Fruit fly (Drosophila melanogaster) whole organism, embryonic: ENCODE results near the gene CG5355.

Experiments
- ATbp ChIP-seq: fragments of 200-800 bp; sonication (Bioruptor generic); optimal IDR thresholded peaks from 2 replicates; lab custom pipeline; 2017; ENCODE audit warnings: missing biosample characterization, mild to moderate bottlenecking, missing genetic modification characterization, missing genetic modification reagents
- Antp ChIP-seq: fragments of 200-800 bp; sonication (Bioruptor generic); optimal IDR thresholded peaks from 3 replicates; lab custom pipeline; 2016; ENCODE audit warnings: missing biosample characterization, missing genetic modification characterization
- Bdp1 ChIP-seq: fragments of 200-800 bp; sonication (Bioruptor generic); optimal IDR thresholded peaks from 3 replicates; lab custom pipeline; 2016; ENCODE audit warnings: missing biosample characterization, missing genetic modification characterization
- CG11696 ChIP-seq: fragments of 200-800 bp; sonication (Bioruptor generic); IDR thresholded peaks from 2 replicates; pipeline ENCODE4 v1.3.6; 2022; ENCODE audit warnings: missing biosample characterization, missing genetic modification characterization
- CG1233 ChIP-seq: fragments of 200-800 bp; sonication (Bioruptor generic); optimal IDR thresholded peaks from 4 replicates; lab custom pipeline; 2018; ENCODE audit warnings: missing biosample characterization, mild to moderate bottlenecking, missing genetic modification characterization
- CG14860 ChIP-seq: fragments of 200-800 bp; sonication (Bioruptor generic); IDR thresholded peaks from 3 replicates; pipeline ENCODE4 v1.3.6; 2022; ENCODE audit warnings: missing biosample characterization, missing genetic modification characterization; ENCODE audit not compliant: partially characterized antibody
- CG15269 ChIP-seq: fragments of 200-800 bp; sonication (Bioruptor generic); optimal IDR thresholded peaks from 2 replicates; lab custom pipeline; 2018; ENCODE audit warnings: missing biosample characterization, mild to moderate bottlenecking, missing genetic modification characterization, moderate library complexity
- CG15479 ChIP-seq: fragments of 200-800 bp; sonication (Bioruptor generic); optimal IDR thresholded peaks from 3 replicates; lab custom pipeline; 2019; ENCODE audit warnings: missing biosample characterization, mild to moderate bottlenecking, missing genetic modification characterization, moderate library complexity
- CG1602 ChIP-seq: fragments of 200-800 bp; sonication (Bioruptor generic); optimal IDR thresholded peaks from 3 replicates; lab custom pipeline; 2016; ENCODE audit warnings: missing biosample characterization, missing genetic modification characterization
- CG1832 ChIP-seq: fragments of 200-800 bp; sonication (Bioruptor generic); optimal IDR thresholded peaks from 2 replicates; lab custom pipeline; 2017; ENCODE audit warnings: missing biosample characterization, mild to moderate bottlenecking, missing genetic modification characterization, inconsistent platforms
- CG18476 ChIP-seq: fragments of 200-800 bp; sonication (Bioruptor generic); optimal IDR thresholded peaks from 2 replicates; lab custom pipeline; 2016; ENCODE audit warnings: missing biosample characterization, mild to moderate bottlenecking, missing genetic modification characterization
- CG2129 ChIP-seq: fragments of 200-800 bp; sonication (Bioruptor generic); IDR thresholded peaks from 2 replicates; pipeline ENCODE4 v1.3.6; 2022; ENCODE audit warnings: missing biosample characterization, missing genetic modification characterization; ENCODE audit not compliant: partially characterized antibody
- CG3407 ChIP-seq: fragments of 200-800 bp; sonication (Bioruptor generic); optimal IDR thresholded peaks from 2 replicates; lab custom pipeline; 2018; ENCODE audit warnings: missing biosample characterization, mild to moderate bottlenecking, missing genetic modification characterization
- CG4282 ChIP-seq: fragments of 200-800 bp; sonication (Bioruptor generic); optimal IDR thresholded peaks from 2 replicates; lab custom pipeline; 2016; ENCODE audit warnings: missing biosample characterization, missing genetic modification characterization
- CG4730 ChIP-seq: fragments of 200-800 bp; sonication (Bioruptor generic); IDR thresholded peaks from 2 replicates; pipeline ENCODE4 v1.3.6; 2022; ENCODE audit warnings: missing biosample characterization, missing genetic modification characterization
- CG6654 ChIP-seq: fragments of 200-800 bp; sonication (Bioruptor generic); optimal IDR thresholded peaks from 2 replicates; lab custom pipeline; 2017; ENCODE audit warnings: missing biosample characterization, mild to moderate bottlenecking, missing genetic modification characterization
- CG6791 ChIP-seq: fragments of 200-800 bp; sonication (Bioruptor generic); IDR thresholded peaks from 3 replicates; pipeline ENCODE4 v1.3.6; 2022; ENCODE audit warnings: missing biosample characterization, missing genetic modification characterization; ENCODE audit not compliant: partially characterized antibody
- CG7357 ChIP-seq: fragments of 200-800 bp; sonication (Bioruptor generic); IDR thresholded peaks from 3 replicates; pipeline ENCODE4 v1.3.6; 2022; ENCODE audit warnings: missing biosample characterization, missing genetic modification characterization
- CG8089 ChIP-seq: fragments of 200-800 bp; sonication (Bioruptor generic); optimal IDR thresholded peaks from 3 replicates; lab custom pipeline; 2016; ENCODE audit warnings: missing biosample characterization, missing genetic modification characterization
- CG8765 ChIP-seq: fragments of 200-800 bp; sonication (Bioruptor generic); IDR thresholded peaks from 2 replicates; pipeline ENCODE4 v1.3.6; 2022; ENCODE audit warnings: missing biosample characterization, missing genetic modification characterization
- CG9437 ChIP-seq: fragments of 200-800 bp; sonication (Bioruptor generic); optimal IDR thresholded peaks from 2 replicates; lab custom pipeline; 2018; ENCODE audit warnings: missing biosample characterization, mild to moderate bottlenecking, missing genetic modification characterization
- Dad ChIP-seq: fragments of 200-800 bp; sonication (Bioruptor generic); optimal IDR thresholded peaks from 3 replicates; lab custom pipeline; 2016; ENCODE audit warnings: missing biosample characterization, missing genetic modification characterization
- Dip3 ChIP-seq: fragments of 200-800 bp; sonication (Bioruptor generic); optimal IDR thresholded peaks from 3 replicates; lab custom pipeline; 2016; ENCODE audit warnings: missing biosample characterization, missing genetic modification characterization
- Doc3 ChIP-seq: fragments of 200-800 bp; sonication (Bioruptor generic); IDR thresholded peaks from 3 replicates; pipeline ENCODE4 v1.3.6; 2022; ENCODE audit warnings: missing biosample characterization, missing genetic modification characterization; ENCODE audit not compliant: partially characterized antibody
- E2f1 ChIP-seq: fragments of 200-800 bp; sonication (Bioruptor generic); IDR thresholded peaks from 2 replicates; pipeline ENCODE4 v1.3.6; 2022; ENCODE audit warnings: missing biosample characterization, missing genetic modification characterization
- Gug ChIP-seq: fragments of 200-800 bp; sonication (Bioruptor generic); IDR thresholded peaks from 4 replicates; pipeline ENCODE4 v1.3.6; 2022; ENCODE audit warnings: missing biosample characterization, missing genetic modification characterization
- H2.0 ChIP-seq: fragments of 200-800 bp; sonication (Bioruptor generic); IDR thresholded peaks from 2 replicates; pipeline ENCODE4 v1.3.6; 2022; ENCODE audit warnings: missing biosample characterization, missing genetic modification characterization
- HmgD ChIP-seq: fragments of 200-800 bp; sonication (Bioruptor generic); optimal IDR thresholded peaks from 3 replicates; lab custom pipeline; 2016; ENCODE audit warnings: missing biosample characterization, missing genetic modification characterization
- Hsf ChIP-seq: fragments of 200-800 bp; sonication (Bioruptor generic); optimal IDR thresholded peaks from 3 replicates; lab custom pipeline; 2016; ENCODE audit warnings: missing biosample characterization, missing genetic modification characterization
- Jarid2 ChIP-seq: fragments of 200-800 bp; sonication (Bioruptor generic); optimal IDR thresholded peaks from 3 replicates; lab custom pipeline; 2017; ENCODE audit warnings: mild to moderate bottlenecking, missing biosample characterization, missing genetic modification reagents, missing genetic modification characterization
- Max ChIP-seq: fragments of 200-800 bp; sonication (Bioruptor generic); optimal IDR thresholded peaks from 2 replicates; lab custom pipeline; 2016; ENCODE audit warnings: missing biosample characterization, mild to moderate bottlenecking, missing genetic modification characterization
- NC2β ChIP-seq: fragments of 200-800 bp; sonication (Bioruptor generic); optimal IDR thresholded peaks from 2 replicates; lab custom pipeline; 2016; ENCODE audit warnings: missing biosample characterization, missing genetic modification characterization
- Sin3A ChIP-seq: fragments of >200 bp; optimal IDR thresholded peaks from 2 replicates; lab custom pipeline; 2018
- br ChIP-seq: fragments of >200 bp; optimal IDR thresholded peaks from 2 replicates; lab custom pipeline; 2017
- chinmo ChIP-seq: fragments of 200-800 bp; sonication (Bioruptor generic); IDR thresholded peaks from 4 replicates; pipeline ENCODE4 v1.3.6; 2022; ENCODE audit warnings: missing biosample characterization, missing genetic modification characterization; ENCODE audit not compliant: partially characterized antibody
- dimm ChIP-seq: fragments of 200-800 bp; sonication (Bioruptor generic); IDR thresholded peaks from 2 replicates; pipeline ENCODE4 v1.3.6; 2022; ENCODE audit warnings: missing biosample characterization, missing genetic modification characterization
- kni ChIP-seq: fragments of 200-800 bp; sonication (Bioruptor generic); optimal IDR thresholded peaks from 3 replicates; lab custom pipeline; 2017; ENCODE audit warnings: mild to moderate bottlenecking, missing biosample characterization, missing genetic modification reagents, missing genetic modification characterization
- nerfin-1 ChIP-seq: fragments of 200-800 bp; sonication (Bioruptor generic); optimal IDR thresholded peaks from 3 replicates; lab custom pipeline; 2019; ENCODE audit warnings: missing biosample characterization, mild to moderate bottlenecking, missing genetic modification characterization, moderate library complexity
- nmo ChIP-seq: fragments of 200-800 bp; sonication (Bioruptor generic); optimal IDR thresholded peaks from 2 replicates; lab custom pipeline; 2018; ENCODE audit warnings: missing biosample characterization, mild to moderate bottlenecking, missing genetic modification characterization, moderate library complexity
- otp ChIP-seq: fragments of 200-800 bp; sonication (Bioruptor generic); IDR thresholded peaks from 3 replicates; pipeline ENCODE4, ENCODE4 v1.3.6; 2022; ENCODE audit warnings: missing biosample characterization, missing genetic modification characterization
- prd ChIP-seq, 3 experiments: fragments of >200 bp in 2 of 3; fragments of 200-800 bp in 1 of 3; sonication (Bioruptor generic) in 1 of 3; optimal IDR thresholded peaks in 2 of 3; IDR thresholded peaks in 1 of 3; 2 replicates in 2 of 3; 3 replicates in 1 of 3; pipeline versions ENCODE4 v1.3.6 to Lab custom; 2017 to 2022; ENCODE audit warnings: missing biosample characterization in 1 of 3, missing genetic modification characterization in 1 of 3
- rib ChIP-seq: fragments of 200-800 bp; sonication (Bioruptor generic); IDR thresholded peaks from 2 replicates; pipeline ENCODE4 v1.3.6; 2022; ENCODE audit warnings: missing biosample characterization, missing genetic modification characterization
- sd ChIP-seq: fragments of 200-800 bp; sonication (Bioruptor generic); optimal IDR thresholded peaks from 3 replicates; lab custom pipeline; 2018; ENCODE audit warnings: missing biosample characterization, mild to moderate bottlenecking, missing genetic modification characterization, moderate library complexity
- sens-2 ChIP-seq: fragments of 200-800 bp; sonication (Bioruptor generic); IDR thresholded peaks from 2 replicates; pipeline ENCODE4 v1.3.6; 2022; ENCODE audit warnings: missing biosample characterization, missing genetic modification characterization
- seq ChIP-seq: fragments of 200-800 bp; sonication (Bioruptor generic); IDR thresholded peaks from 2 replicates; pipeline ENCODE4 v1.3.6; 2022; ENCODE audit warnings: missing biosample characterization, missing genetic modification characterization
- sisA ChIP-seq: fragments of 200-800 bp; sonication (Bioruptor generic); IDR thresholded peaks from 2 replicates; pipeline ENCODE4 v1.3.6; 2022; ENCODE audit warnings: missing biosample characterization, missing genetic modification characterization
- slbo ChIP-seq: fragments of 200-800 bp; sonication (Bioruptor generic); IDR thresholded peaks from 2 replicates; pipeline ENCODE4 v1.3.6; 2022; ENCODE audit warnings: missing biosample characterization, missing genetic modification characterization
- trh ChIP-seq: fragments of 200-800 bp; sonication (Bioruptor generic); optimal IDR thresholded peaks from 2 replicates; lab custom pipeline; 2016; ENCODE audit warnings: missing biosample characterization, missing genetic modification characterization

Gene CG5355

DNA sequence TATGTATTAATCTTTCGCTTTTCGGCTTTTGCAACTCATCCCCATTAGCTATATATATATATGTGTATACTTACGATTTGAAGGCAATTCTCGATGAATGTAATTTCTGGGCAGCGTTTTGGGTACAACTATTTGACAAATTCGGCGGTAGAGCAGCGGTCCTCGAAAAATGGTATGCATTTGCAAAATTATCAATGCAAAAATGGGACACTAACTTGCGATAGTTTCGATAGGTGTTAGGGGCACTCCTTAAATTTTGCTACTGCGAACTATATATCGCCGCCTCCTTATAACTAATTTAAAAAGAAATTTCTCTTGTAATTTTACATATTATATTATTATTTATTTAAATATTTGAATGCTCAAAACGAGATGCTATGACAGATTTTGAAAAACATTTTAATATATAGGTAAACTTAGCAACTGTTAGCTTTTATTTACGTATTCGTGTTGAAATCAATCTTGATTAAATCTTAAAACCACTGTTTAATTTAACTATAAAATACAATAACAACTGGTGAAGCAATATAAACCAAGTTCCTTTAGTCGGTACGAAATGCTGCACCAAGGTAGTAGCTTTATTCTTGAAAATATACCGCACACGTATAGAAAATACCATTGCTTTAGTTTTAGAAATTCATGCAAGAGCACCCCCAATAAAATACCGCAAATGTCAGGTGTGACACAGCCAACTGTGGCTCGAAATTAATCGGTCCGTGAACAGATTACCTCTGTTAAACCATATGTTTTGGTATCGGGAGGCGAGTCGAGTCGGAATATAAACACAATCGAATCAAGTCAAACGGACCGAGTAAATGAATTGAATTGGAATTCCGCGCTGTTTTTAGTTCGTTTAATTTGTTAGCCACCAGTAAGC, at the start of gene CG5355, which contains the start of gene Klp31E (continued):
- TF ChIP-seq sd (tag; lab: Kevin White, UChicago) (no peak), trh (GFP tag; lab: Kevin White, UChicago) (peak; percentile 13), chinmo (peak; percentile 70; the same call in 1 of the 4 replicates), seq (GFP tag; lab: Robert Waterston, UW) (0 out of 2 replicates have a peak, but pooled peaks have one; percentile 8), otp (GFP tag; lab: Robert Waterston, UW) (no peak), sens-2 (no peak), CG11696 (peak; percentile 61; the same call in 1 of the 2 replicates), CG2129 (GFP tag; lab: Robert Waterston, UW) (no peak; the same call in 1 of the 2 replicates), Sin3A (lab: Kevin White, UChicago) (no peak), Antp (GFP tag; lab: Kevin White, UChicago) (peak; percentile 40), rib (GFP tag; lab: Robert Waterston, UW) (peak; percentile 40; the same call in 1 of the 2 replicates), Max (GFP tag; lab: Kevin White, UChicago) (peak; percentile 28), slbo (GFP tag; lab: Robert Waterston, UW) (peak; percentile 81), Dad (GFP tag; lab: Kevin White, UChicago) (peak; percentile 32), CG6791 (peak; percentile 57; the same call in 1 of the 3 replicates), Bdp1 (GFP tag; lab: Kevin White, UChicago) (peak; percentile 17), CG14860 (peak; percentile 47; the same call in 1 of the 3 replicates), CG8089 (GFP tag; lab: Kevin White, UChicago) (no peak), prd (optimal IDR thresholded peaks at IDR 0.05; lab: Kevin White, UChicago) (no peak), prd (GFP tag; IDR thresholded peaks at IDR 0.05; lab: Robert Waterston, UW) (peak; percentile 73), CG1602 (peak; percentile 68), Jarid2 (GFP tag; lab: Kevin White, UChicago) (no peak), Doc3 (GFP tag; lab: Robert Waterston, UW) (peak; percentile 72), CG4730 (GFP tag; lab: Robert Waterston, UW) (no peak), CG3407 (no peak), CG7357 (GFP tag; lab: Robert Waterston, UW) (peak; percentile 49; the same call in 1 of the 3 replicates), CG18476 (GFP tag; lab: Kevin White, UChicago) (peak; percentile 33), E2f1 (GFP tag; lab: Robert Waterston, UW) (no peak), CG4282 (no peak), CG1832 (no peak), nerfin-1 (tag; lab: Kevin White, UChicago) (peak; percentile 31), sisA (GFP tag; lab: Robert Waterston, UW) (no peak), HmgD (GFP tag; lab: Kevin White, UChicago) (peak; percentile 56), ATbp (GFP tag; lab: Kevin White, UChicago) (no peak), H2.0 (GFP tag; lab: Robert Waterston, UW) (peak; percentile 31), dimm (GFP tag; lab: Robert Waterston, UW) (no peak), CG15269 (tag; lab: Kevin White, UChicago) (peak; percentile 79), nmo (GFP tag; lab: Kevin White, UChicago) (peak; percentile 87), CG8765 (GFP tag; lab: Robert Waterston, UW) (no peak), Hsf (GFP tag; lab: Kevin White, UChicago) (peak; percentile 65), Gug (GFP tag; lab: Robert Waterston, UW) (no peak), CG6654 (peak; percentile 42), Dip3 (GFP tag; lab: Kevin White, UChicago) (peak; percentile 46), kni (no peak), CG1233 (GFP tag; lab: Kevin White, UChicago) (peak; percentile 62), NC2β (GFP tag; lab: Kevin White, UChicago) (no peak), br (lab: Kevin White, UChicago) (no peak), CG15479 (GFP tag; lab: Kevin White, UChicago) (no peak), CG9437 (GFP tag; lab: Kevin White, UChicago) (peak; percentile 78)
